Fruit fly (Drosophila melanogaster): ENCODE results near the gene CG13606.
A peak's percentile ranks its signal among the peaks of the same experiment; 100 is the strongest.

The CG13606 gene

dm6 chr3R:24134580-24134979, 37.8 kb upstream of the CG13606 start, which contains the start of gene Sec10 (continued):
- no peak for TF ChIP-seq vvl (GFP tag; IDR thresholded peaks at IDR 0.05)
- TF ChIP-seq Max (GFP tag; optimal IDR thresholded peaks at IDR 0.05) = no peak
- TF ChIP-seq Hr78 (GFP tag; optimal IDR thresholded peaks at IDR 0.05) = no peak
- TF ChIP-seq CG14710 (tag; optimal IDR thresholded peaks at IDR 0.05) = peak; percentile 34
- no peak for TF ChIP-seq CG5953 (GFP tag; IDR thresholded peaks at IDR 0.05)
- TF ChIP-seq ap (GFP tag; IDR thresholded peaks at IDR 0.05) = no peak
- peak; percentile 3 for TF ChIP-seq Hsf (GFP tag; optimal IDR thresholded peaks at IDR 0.05)
- no peak for TF ChIP-seq ind (GFP tag; optimal IDR thresholded peaks at IDR 0.05)
- TF ChIP-seq Rfx (GFP tag; IDR thresholded peaks at IDR 0.05) = no peak
- TF ChIP-seq NfI (GFP tag; optimal IDR thresholded peaks at IDR 0.05) = no peak
- TF ChIP-seq Pdp1 (GFP tag; optimal IDR thresholded peaks at IDR 0.05) = peak in 1 of 2 experiments; percentile 99
- TF ChIP-seq CG14014 (GFP tag; IDR thresholded peaks at IDR 0.05) = no peak
- no peak for TF ChIP-seq CG18262 (tag; optimal IDR thresholded peaks at IDR 0.05)
- TF ChIP-seq lola (GFP tag; optimal IDR thresholded peaks at IDR 0.05) = no peak
- TF ChIP-seq Taf1 (GFP tag; IDR thresholded peaks at IDR 0.05) = no peak
- TF ChIP-seq CG9609 (GFP tag; optimal IDR thresholded peaks at IDR 0.05) = no peak
- TF ChIP-seq CG16779 (GFP tag; IDR thresholded peaks at IDR 0.05) = no peak
- no peak for TF ChIP-seq CG2678 (tag; optimal IDR thresholded peaks at IDR 0.05)
- no peak for TF ChIP-seq zfh2 (GFP tag; optimal IDR thresholded peaks at IDR 0.05)
- no peak for TF ChIP-seq CG15601 (tag; optimal IDR thresholded peaks at IDR 0.05)
- no peak for TF ChIP-seq Dbx (GFP tag; IDR thresholded peaks at IDR 0.05)
- 0 out of 3 replicates have a peak, but pooled peaks have one; percentile 37 for TF ChIP-seq Opbp (GFP tag; IDR thresholded peaks at IDR 0.05; ENCODE audit: partially characterized antibody)
- TF ChIP-seq CG13894 (tag; optimal IDR thresholded peaks at IDR 0.05) = no peak
- TF ChIP-seq Tbp (GFP tag; optimal IDR thresholded peaks at IDR 0.05) = no peak
- TF ChIP-seq Optix (GFP tag; IDR thresholded peaks at IDR 0.05) = no peak
- TF ChIP-seq Xrp1 (GFP tag; IDR thresholded peaks at IDR 0.05) = no peak
- no peak for TF ChIP-seq Neu2 (GFP tag; optimal IDR thresholded peaks at IDR 0.05; ENCODE audit: borderline replicate concordance)
- no peak for TF ChIP-seq h (optimal IDR thresholded peaks at IDR 0.05)
- no peak for TF ChIP-seq Dek (tag; optimal IDR thresholded peaks at IDR 0.05)
- TF ChIP-seq CrebB (tag; optimal IDR thresholded peaks at IDR 0.05) = no peak
- TF ChIP-seq MTF-1 (GFP tag; optimal IDR thresholded peaks at IDR 0.05; ENCODE audit: borderline replicate concordance) = peak; percentile 9
- TF ChIP-seq toy (GFP tag; IDR thresholded peaks at IDR 0.05) = no peak
- TF ChIP-seq CG12219 (GFP tag; optimal IDR thresholded peaks at IDR 0.05) = no peak
- no peak for TF ChIP-seq crol (GFP tag; IDR thresholded peaks at IDR 0.05)
- TF ChIP-seq gro (GFP tag; optimal IDR thresholded peaks at IDR 0.05) = no peak
- TF ChIP-seq trh (GFP tag; optimal IDR thresholded peaks at IDR 0.05) = no peak
- TF ChIP-seq Sry-δ (GFP tag; optimal IDR thresholded peaks at IDR 0.05) = peak; percentile 14
- TF ChIP-seq Dip2 (GFP tag; IDR thresholded peaks at IDR 0.05) = no peak
- TF ChIP-seq CG33557 (GFP tag; optimal IDR thresholded peaks at IDR 0.05) = no peak
- no peak for TF ChIP-seq dpn (GFP tag; optimal IDR thresholded peaks at IDR 0.05)
- no peak for TF ChIP-seq CG10209 (GFP tag; optimal IDR thresholded peaks at IDR 0.05)
- no peak for TF ChIP-seq CG32772 (GFP tag; IDR thresholded peaks at IDR 0.05)
- no peak for TF ChIP-seq CG18619 (GFP tag; optimal IDR thresholded peaks at IDR 0.05)
- TF ChIP-seq Blimp-1 (GFP tag; optimal IDR thresholded peaks at IDR 0.05) = no peak
- no peak for TF ChIP-seq CG9817 (tag; optimal IDR thresholded peaks at IDR 0.05)
- TF ChIP-seq CG1832 (GFP tag; optimal IDR thresholded peaks at IDR 0.05) = no peak
- TF ChIP-seq Doc2 (GFP tag; IDR thresholded peaks at IDR 0.05) = no peak
- TF ChIP-seq Lpt (GFP tag; optimal IDR thresholded peaks at IDR 0.05) = no peak
- no peak for TF ChIP-seq luna (GFP tag; optimal IDR thresholded peaks at IDR 0.05)
- TF ChIP-seq pb (GFP tag; optimal IDR thresholded peaks at IDR 0.05) = no peak
- TF ChIP-seq CG6689 (GFP tag; IDR thresholded peaks at IDR 0.05) = no peak
- TF ChIP-seq eve (GFP tag; optimal IDR thresholded peaks at IDR 0.05) = no peak

All from whole organism, embryonic.